Worm (Caenorhabditis elegans): ENCODE data around the gene npp-9.

npp-9 gene

DNA sequence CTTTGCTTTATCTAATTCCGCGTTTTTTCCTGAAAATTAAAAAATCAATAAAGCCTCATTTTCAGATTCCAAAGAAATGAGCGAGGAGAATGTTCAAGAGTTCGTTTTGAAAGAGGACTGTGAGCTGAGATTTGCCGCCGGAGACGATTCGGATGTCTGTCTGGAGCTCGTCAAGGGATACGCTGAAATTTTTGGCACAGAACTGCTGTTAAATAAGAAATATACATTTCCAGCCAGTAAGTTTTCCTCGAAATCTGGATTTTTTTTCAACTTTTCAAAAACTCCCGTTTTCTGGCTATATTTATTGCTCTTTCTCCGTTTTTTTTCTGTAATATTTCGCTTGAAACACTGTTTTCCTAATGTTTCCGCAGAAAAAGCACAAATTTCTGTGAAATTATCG is 6.6 kb downstream of the npp-9 start, which contains the start of gene clpf-1:
Gene clpf-1 (plus strand): TSS at position 66 of the 400 bp plus-strand sequence.
- TF ChIP-seq daf-12 (tag; optimal IDR thresholded peaks at IDR 0.05) (no peak), dve-1 (tag; optimal IDR thresholded peaks at IDR 0.05; ENCODE audit: insufficient read depth) (peak; percentile 39), aha-1 (tag) (peak; percentile 94), lin-38 (GFP tag; IDR thresholded peaks at IDR 0.05) (peak; percentile 20; the same call in 1 of the 2 replicates), mxl-2 (GFP tag; conservative IDR thresholded peaks at IDR 0.05) (no peak), ama-1 (optimal IDR thresholded peaks at IDR 0.05) (peak; percentile 61), nhr-48 (tag; optimal IDR thresholded peaks at IDR 0.05) (no peak)

DNA sequence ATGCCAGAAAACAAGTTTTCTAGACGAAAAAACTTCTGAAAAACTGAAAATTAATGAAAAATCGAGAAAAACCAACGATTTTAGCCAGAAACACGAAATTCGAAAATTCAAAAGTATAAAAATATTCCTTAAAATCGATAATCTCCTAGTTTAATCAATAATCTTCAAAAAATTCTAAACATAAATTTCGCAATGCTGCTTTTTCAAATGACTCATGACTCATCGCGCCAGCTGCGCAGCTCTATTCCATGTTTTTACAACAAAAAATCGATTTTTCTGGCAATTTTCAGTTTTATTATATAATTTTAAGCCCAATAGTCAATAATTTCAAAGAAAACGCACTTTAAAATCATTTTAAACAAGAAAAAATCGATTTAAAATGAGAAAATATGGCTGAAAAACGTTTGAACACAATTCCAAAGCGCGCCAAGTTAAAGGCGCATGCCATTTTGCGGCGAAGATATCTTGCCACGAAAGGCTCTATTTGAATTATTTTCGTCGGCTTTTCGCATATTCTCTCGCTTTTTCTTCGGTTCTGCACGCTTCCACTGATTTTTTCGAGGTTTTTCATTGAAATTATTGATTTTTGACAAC is 8.3 kb downstream of the npp-9 start, which contains the start of gene cri-3:
Gene cri-3 (plus strand): TSS at position 482 of the 594 bp plus-strand sequence.
- TF ChIP-seq F26F4.8 (GFP tag; conservative IDR thresholded peaks at IDR 0.05) (no peak), lsy-2 (tag; optimal IDR thresholded peaks at IDR 0.05) (peak in 1 of 2 experiments; percentile 6), spr-1 (tag; optimal IDR thresholded peaks at IDR 0.05) (no peak), lin-38 (GFP tag; IDR thresholded peaks at IDR 0.05) (0 out of 2 replicates have a peak, but pooled peaks have one; percentile 27), dpl-1 (GFP tag; optimal IDR thresholded peaks at IDR 0.05) (peak; percentile 56), mes-2 (tag; optimal IDR thresholded peaks at IDR 0.05; ENCODE audit: poor library complexity, severe bottlenecking) (peak; percentile 20), hif-1 (tag; optimal IDR thresholded peaks at IDR 0.05) (peak in 1 of 2 experiments; percentile 39)

DNA sequence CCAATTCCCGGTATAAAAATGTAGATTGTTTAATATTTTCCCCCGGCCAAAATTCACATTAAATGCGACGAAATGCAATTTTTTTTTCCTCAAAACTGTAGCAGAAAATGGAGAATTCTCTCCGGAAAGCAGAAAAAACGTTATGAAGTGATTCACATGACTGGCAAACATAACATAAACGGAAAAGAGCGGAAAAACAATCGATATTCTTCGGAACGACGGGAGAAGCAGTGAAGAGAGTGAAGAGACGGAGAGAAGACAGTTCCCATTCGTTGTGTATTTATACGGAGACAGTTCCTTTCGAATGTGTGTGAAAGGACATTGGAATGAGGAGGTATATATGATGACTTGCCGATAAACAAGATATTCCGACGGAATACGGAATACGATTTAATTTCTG is 9.2 kb downstream of the npp-9 start:
- TF ChIP-seq spr-3 (GFP tag; optimal IDR thresholded peaks at IDR 0.05) (no peak), mep-1 (tag; optimal IDR thresholded peaks at IDR 0.05) (peak; percentile 5), nhr-111 (GFP tag; optimal IDR thresholded peaks at IDR 0.05) (no peak), lsy-2 (tag; optimal IDR thresholded peaks at IDR 0.05) (peak in 1 of 2 experiments; percentile 31), hlh-30 (tag; optimal IDR thresholded peaks at IDR 0.05; ENCODE audit: insufficient read depth) (peak; percentile 49), dve-1 (tag; optimal IDR thresholded peaks at IDR 0.05; ENCODE audit: insufficient read depth) (peak; percentile 16), egl-27 (tag; optimal IDR thresholded peaks at IDR 0.05) (no peak), ceh-28 (tag; optimal IDR thresholded peaks at IDR 0.05) (peak; percentile 31), mes-2 (tag; optimal IDR thresholded peaks at IDR 0.05; ENCODE audit: poor library complexity, severe bottlenecking) (peak; percentile 19)

DNA sequence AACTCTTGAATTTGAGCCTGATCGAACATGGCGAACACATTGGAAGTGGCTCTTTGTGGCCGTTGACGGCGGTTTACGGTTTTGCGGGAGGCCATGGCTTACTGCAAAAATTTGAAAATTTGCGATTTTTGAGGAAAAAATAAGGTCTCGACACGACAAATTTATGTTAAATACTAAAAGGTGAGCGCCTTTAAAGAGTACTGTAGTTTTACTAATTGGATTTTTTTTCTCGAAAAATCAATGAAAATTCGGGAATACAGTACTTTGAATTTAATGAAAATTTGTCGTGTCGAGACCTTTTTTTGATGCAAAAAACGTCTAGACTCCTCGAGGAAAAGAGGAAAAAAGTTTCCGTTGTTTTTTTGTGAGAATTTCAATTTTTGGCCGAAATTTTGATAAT is 10.6 kb downstream of the npp-9 start, which contains the start of gene mlc-4:
Gene mlc-4 (minus strand): TSS at position 101 of the 400 bp plus-strand sequence.
- TF ChIP-seq daf-16 (GFP tag; optimal IDR thresholded peaks at IDR 0.05) (no peak), daf-16 (tag; optimal IDR thresholded peaks at IDR 0.05) (no peak), vab-7 (GFP tag; IDR thresholded peaks at IDR 0.05) (no peak), gei-8 (GFP tag; optimal IDR thresholded peaks at IDR 0.05) (no peak), ceh-20 (GFP tag; IDR thresholded peaks at IDR 0.05) (no peak), dmd-9 (GFP tag; IDR thresholded peaks at IDR 0.05) (no peak), nhr-237 (tag; optimal IDR thresholded peaks at IDR 0.05) (no peak), tag-97 (GFP tag; IDR thresholded peaks at IDR 0.05) (no peak), nhr-42 (GFP tag; IDR thresholded peaks at IDR 0.05) (no peak), skn-1 (tag; optimal IDR thresholded peaks at IDR 0.05) (no peak), zfp-2 (tag; optimal IDR thresholded peaks at IDR 0.05) (no peak), Y75B8A.6 (GFP tag; IDR thresholded peaks at IDR 0.05) (no peak), pha-4 (GFP tag; IDR thresholded peaks at IDR 0.05) (no peak), pha-4 (tag; optimal IDR thresholded peaks at IDR 0.05) (no peak)

DNA sequence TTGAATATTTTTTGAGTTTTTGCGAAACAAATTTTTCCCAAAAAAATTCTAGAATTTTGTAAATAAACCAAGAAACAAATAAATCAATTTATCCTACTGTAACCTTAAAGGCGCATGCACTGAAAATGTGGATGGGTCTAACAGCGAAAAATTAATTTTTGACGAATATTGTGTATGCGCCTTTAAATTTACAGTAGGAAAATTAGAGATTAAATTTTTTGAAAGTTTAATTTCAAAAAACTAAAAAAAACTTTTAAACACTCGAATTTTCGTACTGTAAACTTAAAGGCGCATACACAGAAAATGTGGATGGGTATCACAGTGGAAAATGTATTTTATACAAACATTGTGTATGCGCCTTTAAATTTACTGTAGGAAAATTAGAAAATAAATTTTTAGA is 14.1 kb downstream of the npp-9 start:
- TF ChIP-seq mdl-1 (tag; optimal IDR thresholded peaks at IDR 0.05) (no peak), lin-38 (GFP tag; IDR thresholded peaks at IDR 0.05) (peak; percentile 61), lsy-2 (tag; optimal IDR thresholded peaks at IDR 0.05) (peak in 1 of 2 experiments; percentile 11), Y5F2A.4 (GFP tag; optimal IDR thresholded peaks at IDR 0.05) (no peak), unc-130 (GFP tag; optimal IDR thresholded peaks at IDR 0.05) (peak; percentile 1), F49E8.2 (tag; optimal IDR thresholded peaks at IDR 0.05; ENCODE audit: borderline replicate concordance) (peak; percentile 85), arid-1 (GFP tag; conservative IDR thresholded peaks at IDR 0.05) (0 out of 2 replicates have a peak, but pooled peaks have one; percentile 30), ZK546.5 (tag; optimal IDR thresholded peaks at IDR 0.05) (no peak), spr-3 (GFP tag; optimal IDR thresholded peaks at IDR 0.05) (no peak)
